Worm (Caenorhabditis elegans) whole organism, L4 larva: ENCODE data around the gene egg-3.

Experiments
- ceh-82 ChIP-seq: sonication (generic microtip); optimal IDR thresholded peaks from 2 replicates; lab custom pipeline; 2017; ENCODE audit warnings: missing biosample characterization, missing genetic modification characterization
- nhr-237 ChIP-seq: sonication (generic microtip); optimal IDR thresholded peaks from 2 replicates; lab custom pipeline; 2017; ENCODE audit warnings: missing biosample characterization, missing genetic modification characterization

- TF ChIP-seq ceh-82 (no peak), nhr-237 (tag; lab: Kevin White, UChicago) (no peak)
Observed at ce11 chrII:10930678-10931650, 46.7 kb upstream of the egg-3 start.
